Worm (Caenorhabditis elegans) whole organism, dauer: ENCODE results near the gene otpl-4.
"Not testable (repeated sequence)": the region's sequence is repeated elsewhere in the genome, so short reads cannot be mapped to it uniquely, and the experiment has no call there.

ENCODE experiments used
- unc-62 ChIP-seq: sonication (generic microtip); optimal IDR thresholded peaks from 2 replicates; lab custom pipeline; 2017; ENCODE audit warnings: missing biosample characterization, missing genetic modification reagents, missing genetic modification characterization

The otpl-4 gene

ce11 chrV:8537031-8537430 is at the start of gene otpl-4:
Gene otpl-4, plus strand, starts transcription at chrV:8537331.
- no peak for TF ChIP-seq unc-62

DNA sequence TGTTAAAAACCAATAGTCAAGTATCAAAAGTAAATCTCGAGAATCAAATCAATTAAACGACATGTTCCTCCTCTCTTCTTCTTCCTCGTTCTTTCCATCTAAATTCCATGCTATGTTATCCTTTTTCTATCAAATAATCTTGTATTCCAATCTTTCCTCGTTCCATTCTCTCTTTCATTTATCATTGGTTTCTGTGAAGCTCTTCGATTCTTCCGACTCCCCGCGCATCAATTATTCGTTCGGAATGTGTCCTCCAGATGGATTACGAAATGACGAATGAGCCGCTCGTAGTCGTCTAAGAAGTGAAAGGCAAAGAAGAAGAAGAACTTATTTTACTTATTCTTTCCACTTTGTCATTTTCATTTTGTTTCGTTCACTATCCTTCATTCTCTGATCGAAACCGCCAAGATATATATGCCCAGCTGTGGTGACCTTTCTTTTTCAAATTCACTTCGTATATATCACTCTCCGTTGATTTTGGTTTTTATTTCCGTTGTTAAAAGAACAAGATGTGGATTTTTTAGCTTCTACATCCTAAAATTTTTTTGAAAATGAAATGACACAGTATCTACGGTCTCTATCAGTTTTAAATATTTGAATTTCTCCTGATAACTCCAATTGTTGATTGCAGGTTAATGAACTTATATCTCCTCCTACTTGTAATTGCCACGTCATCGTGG is 42.7 kb upstream of the otpl-4 start, which contains the start of gene pxn-1:
Gene pxn-1, plus strand, starts transcription at position 630 of the 680 bp plus-strand sequence.
- no peak for TF ChIP-seq unc-62

ce11 chrV:8495106-8495505 is 42.0 kb upstream of the otpl-4 start:
- no peak for TF ChIP-seq unc-62

DNA sequence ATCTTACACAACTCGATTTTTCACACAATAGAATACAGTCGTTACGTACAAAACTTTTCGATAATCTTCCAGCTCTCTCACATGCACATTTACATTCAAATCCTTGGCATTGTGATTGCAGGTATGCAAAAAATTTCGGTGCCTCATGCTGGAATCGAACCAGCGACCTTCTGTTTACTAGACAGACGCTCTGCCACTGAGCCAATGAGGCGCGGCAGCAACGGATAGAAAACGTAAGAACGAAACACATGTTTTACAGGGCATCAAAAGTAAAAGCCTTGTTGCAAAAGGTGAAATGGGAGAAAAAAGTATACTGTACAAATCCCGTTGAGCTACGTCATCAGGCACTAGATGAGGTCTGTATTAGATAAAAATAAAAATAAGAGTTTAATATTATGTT is 41.2 kb upstream of the otpl-4 start:
- no peak for TF ChIP-seq unc-62

DNA sequence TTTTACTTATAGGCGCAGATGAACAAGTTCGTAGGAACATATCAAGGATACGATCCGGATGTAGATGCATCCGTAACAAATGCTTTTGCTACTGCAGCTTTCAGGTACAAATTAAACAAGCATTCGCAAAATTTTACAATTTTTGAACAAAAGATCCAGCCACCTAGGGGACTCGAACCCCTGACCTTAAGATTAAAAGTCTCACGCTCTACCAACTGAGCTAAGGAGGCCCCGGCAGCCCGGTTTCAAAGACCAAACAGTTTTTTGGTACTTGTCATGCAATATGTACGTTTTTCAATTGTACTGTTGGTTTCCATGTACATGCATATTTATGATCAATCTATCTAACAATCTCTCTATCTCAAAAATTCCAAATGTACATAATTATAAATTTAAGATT is 37.7 kb upstream of the otpl-4 start:
- no peak for TF ChIP-seq unc-62

DNA sequence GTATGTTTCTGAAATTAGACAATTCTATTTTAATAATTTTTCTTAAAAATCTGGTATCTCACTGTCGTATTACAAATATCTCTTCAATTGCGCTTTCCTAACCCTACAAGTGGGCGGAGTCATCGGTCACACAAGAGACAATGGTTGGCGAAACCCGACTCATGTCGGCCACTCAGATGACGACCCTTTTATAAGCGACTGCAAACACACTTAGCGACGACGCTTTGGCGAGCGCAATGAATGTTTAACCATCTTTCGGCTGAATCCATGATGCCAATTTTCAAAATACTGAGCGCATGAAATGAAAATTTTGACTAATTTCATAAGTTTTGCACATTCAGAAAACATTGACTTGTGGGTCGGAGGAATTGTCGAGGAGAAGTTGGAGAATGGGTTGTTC is 36.8 kb upstream of the otpl-4 start:
- TF ChIP-seq unc-62: no peak

ce11 chrV:8507324-8507723 is 29.8 kb upstream of the otpl-4 start, which contains the start of gene ZK994.6:
Gene ZK994.6, minus strand, starts transcription at chrV:8507424.
- TF ChIP-seq unc-62: no peak

DNA sequence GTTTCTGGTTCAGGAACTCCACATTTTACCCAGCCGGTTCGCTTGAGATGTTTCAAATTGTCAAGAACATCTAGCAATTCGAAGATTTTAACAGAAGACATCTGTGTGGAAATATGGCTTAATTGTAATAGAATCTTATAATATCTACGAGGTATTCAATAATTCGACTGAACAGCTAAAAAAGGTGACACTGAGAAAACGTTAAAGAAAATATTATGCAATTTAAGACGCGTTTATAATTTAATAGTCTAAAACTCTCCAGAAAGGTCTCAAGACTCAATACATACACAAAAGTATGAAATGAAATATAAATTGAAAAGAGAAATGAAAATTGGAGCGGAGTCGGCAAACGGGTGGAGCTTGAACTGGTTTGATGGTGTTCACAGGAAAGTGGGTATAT is 23.8 kb upstream of the otpl-4 start, which contains the start of gene F45F2.9:
Gene F45F2.9, minus strand, starts transcription at position 101 of the 400 bp plus-strand sequence.
- no peak for TF ChIP-seq unc-62

ce11 chrV:8516426-8516825 is 20.7 kb upstream of the otpl-4 start:
- no peak for TF ChIP-seq unc-62

ce11 chrV:8517711-8518110 is 19.4 kb upstream of the otpl-4 start:
- no peak for TF ChIP-seq unc-62

DNA sequence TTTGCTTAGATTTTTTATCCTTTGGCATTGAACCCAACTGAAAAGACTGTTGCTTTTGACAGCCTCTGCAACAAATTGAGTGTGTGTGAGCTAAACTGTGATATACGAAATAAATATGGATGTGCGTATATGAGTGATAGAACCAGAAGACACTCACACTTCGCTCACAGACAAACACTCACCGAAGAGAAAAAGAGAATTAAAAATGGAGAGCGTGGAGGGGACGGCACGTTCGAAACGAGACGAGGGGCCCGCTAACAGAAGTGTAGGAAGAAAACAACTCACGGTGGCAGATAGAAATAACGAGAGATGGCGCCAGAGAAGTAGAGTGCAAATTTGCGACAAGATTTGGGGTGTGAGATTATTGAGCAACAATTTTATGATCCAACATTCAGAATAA is 18.8 kb upstream of the otpl-4 start:
- no peak for TF ChIP-seq unc-62

ce11 chrV:8518822-8519392 is 18.2 kb upstream of the otpl-4 start, which contains the start of gene F45F2.10:
Gene F45F2.10, minus strand, starts transcription at chrV:8518872.
- TF ChIP-seq unc-62: no peak

ce11 chrV:8520846-8521553 is 16.1 kb upstream of the otpl-4 start, which contains the start of the genes F45F2.11 and otpl-7:
Gene F45F2.11, minus strand, starts transcription at chrV:8520896.
Gene otpl-7, plus strand, starts transcription at chrV:8521503.
- TF ChIP-seq unc-62: no peak

DNA sequence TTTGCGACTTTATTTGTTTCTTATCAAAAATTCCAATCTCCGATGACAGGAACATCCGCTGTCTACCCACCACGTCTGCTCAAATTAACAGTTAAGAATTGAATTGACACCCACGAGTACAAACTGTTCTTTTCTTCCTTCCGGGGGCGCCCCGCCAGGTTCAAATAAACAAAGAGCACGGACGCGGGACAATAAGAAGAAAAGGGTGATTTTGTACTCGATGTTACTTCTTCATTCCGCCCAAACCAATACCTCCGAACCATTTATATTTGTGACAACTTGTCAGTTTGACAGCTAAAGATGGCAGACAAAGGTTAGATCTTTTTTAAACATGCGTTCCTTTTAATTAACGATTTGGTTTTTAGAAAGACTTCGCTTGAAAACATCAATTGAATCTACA is 11.4 kb upstream of the otpl-4 start, which contains the start of gene otpl-6:
Gene otpl-6, plus strand, starts transcription at position 301 of the 400 bp plus-strand sequence.
- no peak for TF ChIP-seq unc-62

ce11 chrV:8529219-8529618 is 7.9 kb upstream of the otpl-4 start, which contains the start of gene otpl-5:
Gene otpl-5, plus strand, starts transcription at chrV:8529519.
- TF ChIP-seq unc-62: no peak

ce11 chrV:8533067-8533466 is 4.1 kb upstream of the otpl-4 start, which contains the start of the genes his-8 and his-7:
Gene his-8, minus strand, starts transcription at chrV:8533086.
Gene his-7, plus strand, starts transcription at chrV:8533379.
- not testable (repeated sequence) for TF ChIP-seq unc-62

ce11 chrV:8533916-8534315 is 3.2 kb upstream of the otpl-4 start:
- no peak for TF ChIP-seq unc-62
